Worm (Caenorhabditis elegans) whole organism, mixed stage, embryonic: ENCODE data around the gene ifta-1.

ENCODE experiments used
- M03D4.4 ChIP-seq: sonication (generic microtip); optimal IDR thresholded peaks from 2 replicates; lab custom pipeline; 2017; ENCODE audit warnings: mild to moderate bottlenecking, missing genetic modification characterization, missing compliant biosample characterization
- ces-1 ChIP-seq: fragments of 150-350 bp; optimal IDR thresholded peaks from 2 replicates; lab custom pipeline; 2014; ENCODE audit warnings: missing biosample characterization, missing genetic modification reagents, missing genetic modification characterization
- elt-1 ChIP-seq: sonication (generic microtip); optimal IDR thresholded peaks from 2 replicates; lab custom pipeline; 2017; ENCODE audit warnings: missing genetic modification characterization, mild to moderate bottlenecking, missing compliant biosample characterization, antibody characterized with exemption, moderate library complexity, borderline replicate concordance; ENCODE audit not compliant: insufficient read depth
- elt-3 ChIP-seq: fragments of 150-350 bp; optimal IDR thresholded peaks from 2 replicates; lab custom pipeline; 2014; ENCODE audit warnings: missing biosample characterization, missing genetic modification characterization
- nhr-237 ChIP-seq: fragments of 150-350 bp; optimal IDR thresholded peaks from 2 replicates; lab custom pipeline; 2014; ENCODE audit warnings: missing biosample characterization, missing genetic modification characterization
- nhr-28 ChIP-seq: fragments of 150-350 bp; optimal IDR thresholded peaks from 2 replicates; lab custom pipeline; 2014; ENCODE audit warnings: missing biosample characterization, missing genetic modification characterization
- nhr-76 ChIP-seq: sonication (generic microtip); optimal IDR thresholded peaks from 2 replicates; lab custom pipeline; 2017; ENCODE audit warnings: missing biosample characterization, missing genetic modification characterization
- pha-4 ChIP-seq: fragments of 150-350 bp; optimal IDR thresholded peaks from 2 replicates; lab custom pipeline; 2018; ENCODE audit warnings: missing biosample characterization, missing genetic modification reagents, missing genetic modification characterization
- snpc-4 ChIP-seq: fragments of 150-350 bp; optimal IDR thresholded peaks from 2 replicates; lab custom pipeline; 2014; ENCODE audit warnings: missing biosample characterization, missing genetic modification characterization
- unc-62 ChIP-seq: fragments of 150-350 bp; optimal IDR thresholded peaks from 2 replicates; lab custom pipeline; 2014; ENCODE audit warnings: missing biosample characterization, missing genetic modification reagents, missing genetic modification characterization

DNA sequence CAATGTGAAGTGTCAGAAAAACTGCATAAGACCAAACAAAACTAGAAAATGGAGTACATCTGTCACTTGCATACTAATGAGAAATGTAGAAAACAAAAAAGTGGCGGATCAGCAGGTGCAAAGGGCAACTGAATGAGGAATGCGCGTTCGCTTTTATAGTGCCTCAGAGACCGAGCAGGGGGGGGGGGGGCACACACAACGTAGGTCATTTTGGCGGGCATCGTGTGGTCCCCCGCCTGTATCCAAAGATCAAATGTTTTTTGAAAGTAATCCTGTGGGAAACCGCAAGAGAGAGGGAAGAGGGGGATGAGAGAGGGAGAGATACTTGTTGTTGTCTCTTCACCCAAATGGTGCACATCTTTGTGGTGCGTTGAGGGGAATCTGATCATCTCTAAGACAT, 34.2 kb downstream of the ifta-1 start:
- TF ChIP-seq M03D4.4 (no peak), nhr-76 (tag; lab: Kevin White, UChicago) (no peak), elt-3 (no peak), snpc-4 (tag; lab: Kevin White, UChicago) (no peak), unc-62 (GFP tag; lab: Kevin White, UChicago) (no peak), pha-4 (tag; lab: Kevin White, UChicago) (no peak), nhr-28 (tag; lab: Kevin White, UChicago) (no peak), nhr-237 (tag; lab: Kevin White, UChicago) (no peak), ces-1 (GFP tag; lab: Kevin White, UChicago) (no peak), elt-1 (tag; lab: Kevin White, UChicago) (no peak)
